Fruit fly (Drosophila melanogaster) whole organism, embryonic: ENCODE measurements around the gene CG5188.

Experiments
- Antp ChIP-seq: fragments of 200-800 bp; sonication (Bioruptor generic); optimal IDR thresholded peaks from 3 replicates; lab custom pipeline; 2016; ENCODE audit warnings: missing biosample characterization, missing genetic modification characterization
- Asciz ChIP-seq: fragments of 200-800 bp; sonication (Bioruptor generic); optimal IDR thresholded peaks from 2 replicates; lab custom pipeline; 2017; ENCODE audit warnings: missing biosample characterization, mild to moderate bottlenecking, missing genetic modification characterization, missing genetic modification reagents
- Awh ChIP-seq: fragments of 200-800 bp; sonication (Bioruptor generic); IDR thresholded peaks from 2 replicates; pipeline ENCODE4, ENCODE4 v1.3.6; 2022; ENCODE audit warnings: missing biosample characterization, missing genetic modification characterization
- BtbVII ChIP-seq: fragments of 200-800 bp; sonication (Bioruptor generic); optimal IDR thresholded peaks from 3 replicates; lab custom pipeline; 2017; ENCODE audit warnings: missing biosample characterization, mild to moderate bottlenecking, missing genetic modification characterization
- CG10147 ChIP-seq: fragments of 200-800 bp; sonication (Bioruptor generic); optimal IDR thresholded peaks from 2 replicates; lab custom pipeline; 2019; ENCODE audit warnings: missing biosample characterization, mild to moderate bottlenecking, missing genetic modification characterization, moderate library complexity
- CG10654 ChIP-seq: fragments of 200-800 bp; sonication (Bioruptor generic); optimal IDR thresholded peaks from 2 replicates; lab custom pipeline; 2016; ENCODE audit warnings: missing biosample characterization, missing genetic modification characterization
- CG11695 ChIP-seq: fragments of 200-800 bp; sonication (Bioruptor generic); IDR thresholded peaks from 3 replicates; pipeline ENCODE4 v1.3.6; 2022; ENCODE audit warnings: missing biosample characterization, missing genetic modification characterization
- CG14710 ChIP-seq: fragments of 200-800 bp; sonication (Bioruptor generic); optimal IDR thresholded peaks from 3 replicates; lab custom pipeline; 2019; ENCODE audit warnings: missing biosample characterization, mild to moderate bottlenecking, missing genetic modification characterization, moderate library complexity
- CG15073 ChIP-seq: fragments of 200-800 bp; sonication (Bioruptor generic); optimal IDR thresholded peaks from 2 replicates; lab custom pipeline; 2016; ENCODE audit warnings: missing biosample characterization, missing genetic modification characterization
- CG15479 ChIP-seq: fragments of 200-800 bp; sonication (Bioruptor generic); optimal IDR thresholded peaks from 3 replicates; lab custom pipeline; 2019; ENCODE audit warnings: missing biosample characterization, mild to moderate bottlenecking, missing genetic modification characterization, moderate library complexity
- CG15601 ChIP-seq: fragments of 200-800 bp; sonication (Bioruptor generic); optimal IDR thresholded peaks from 3 replicates; lab custom pipeline; 2019; ENCODE audit warnings: missing biosample characterization, mild to moderate bottlenecking, missing genetic modification characterization, moderate library complexity
- CG1647 ChIP-seq: fragments of 200-800 bp; sonication (Bioruptor generic); optimal IDR thresholded peaks from 3 replicates; lab custom pipeline; 2016; ENCODE audit warnings: missing biosample characterization, missing genetic modification characterization
- CG17186 ChIP-seq: fragments of 200-800 bp; sonication (Bioruptor generic); optimal IDR thresholded peaks from 3 replicates; lab custom pipeline; 2017; ENCODE audit warnings: missing biosample characterization, missing genetic modification reagents, missing genetic modification characterization
- CG17361 ChIP-seq: fragments of 200-800 bp; sonication (Bioruptor generic); IDR thresholded peaks from 3 replicates; pipeline ENCODE4 v1.3.6; 2022; ENCODE audit warnings: missing biosample characterization, missing genetic modification characterization
- CG18764 ChIP-seq: fragments of 200-800 bp; sonication (Bioruptor generic); optimal IDR thresholded peaks from 3 replicates; lab custom pipeline; 2016; ENCODE audit warnings: missing biosample characterization, missing genetic modification characterization
- CG2120 ChIP-seq: fragments of 200-800 bp; sonication (Bioruptor generic); optimal IDR thresholded peaks from 3 replicates; lab custom pipeline; 2016; ENCODE audit warnings: missing biosample characterization, missing genetic modification characterization
- CG2129 ChIP-seq: fragments of 200-800 bp; sonication (Bioruptor generic); IDR thresholded peaks from 2 replicates; pipeline ENCODE4 v1.3.6; 2022; ENCODE audit warnings: missing biosample characterization, missing genetic modification characterization; ENCODE audit not compliant: partially characterized antibody
- CG2889 ChIP-seq: fragments of 200-800 bp; sonication (Bioruptor generic); IDR thresholded peaks from 3 replicates; pipeline ENCODE4 v1.3.6; 2022; ENCODE audit warnings: missing biosample characterization, missing genetic modification characterization
- CG30431 ChIP-seq: fragments of 200-800 bp; sonication (Bioruptor generic); optimal IDR thresholded peaks from 2 replicates; lab custom pipeline; 2017; ENCODE audit warnings: missing biosample characterization, missing genetic modification characterization
- CG31441 ChIP-seq: fragments of 200-800 bp; sonication (Bioruptor generic); IDR thresholded peaks from 2 replicates; pipeline ENCODE4 v1.3.6; 2022; ENCODE audit warnings: missing biosample characterization, missing genetic modification characterization
- CG4424 ChIP-seq: fragments of 200-800 bp; sonication (Bioruptor generic); optimal IDR thresholded peaks from 3 replicates; lab custom pipeline; 2016; ENCODE audit warnings: missing biosample characterization, missing genetic modification characterization
- CG4820 ChIP-seq: fragments of 200-800 bp; sonication (Bioruptor generic); optimal IDR thresholded peaks from 3 replicates; lab custom pipeline; 2016; ENCODE audit warnings: missing biosample characterization, missing genetic modification characterization
- CG7357 ChIP-seq: fragments of 200-800 bp; sonication (Bioruptor generic); IDR thresholded peaks from 3 replicates; pipeline ENCODE4 v1.3.6; 2022; ENCODE audit warnings: missing biosample characterization, missing genetic modification characterization
- CG7786 ChIP-seq: fragments of 200-800 bp; sonication (Bioruptor generic); optimal IDR thresholded peaks from 2 replicates; lab custom pipeline; 2016; ENCODE audit warnings: missing biosample characterization, missing genetic modification characterization
- CG9932 ChIP-seq: fragments of 200-800 bp; sonication (Bioruptor generic); IDR thresholded peaks from 2 replicates; pipeline ENCODE4 v1.3.6; 2022; ENCODE audit warnings: missing biosample characterization, missing genetic modification characterization
- CTCF ChIP-seq: fragments of 200-800 bp; sonication (Bioruptor generic); optimal IDR thresholded peaks from 2 replicates; lab custom pipeline; 2017; ENCODE audit warnings: missing biosample characterization, mild to moderate bottlenecking, missing genetic modification characterization, moderate library complexity
- Ets97D ChIP-seq: fragments of 200-800 bp; sonication (Bioruptor generic); optimal IDR thresholded peaks from 3 replicates; lab custom pipeline; 2016; ENCODE audit warnings: missing biosample characterization, missing genetic modification characterization
- HLH3B ChIP-seq: fragments of 200-800 bp; sonication (Bioruptor generic); IDR thresholded peaks from 2 replicates; pipeline ENCODE4 v1.3.6; 2022; ENCODE audit warnings: missing biosample characterization, missing genetic modification characterization
- HLH4C ChIP-seq: fragments of 200-800 bp; sonication (Bioruptor generic); IDR thresholded peaks from 3 replicates; pipeline ENCODE4 v1.3.6; 2022; ENCODE audit warnings: missing biosample characterization, missing genetic modification characterization; ENCODE audit not compliant: partially characterized antibody
- Hand ChIP-seq: fragments of 200-800 bp; sonication (Bioruptor generic); optimal IDR thresholded peaks from 2 replicates; lab custom pipeline; 2017; ENCODE audit warnings: mild to moderate bottlenecking, missing biosample characterization, missing genetic modification reagents, missing genetic modification characterization
- Kr ChIP-seq: fragments of 200-800 bp; sonication (Bioruptor generic); optimal IDR thresholded peaks from 2 replicates; lab custom pipeline; 2017; ENCODE audit warnings: missing biosample characterization, mild to moderate bottlenecking, missing genetic modification characterization
- Med ChIP-seq: fragments of 200-800 bp; sonication (Bioruptor generic); peaks from one replicate; lab custom pipeline; 2016; ENCODE audit warnings: missing biosample characterization, missing genetic modification characterization, mild to moderate bottlenecking, inconsistent platforms, moderate library complexity
- Rx ChIP-seq: fragments of 200-800 bp; sonication (Bioruptor generic); IDR thresholded peaks from 2 replicates; pipeline ENCODE4 v1.3.6; 2022; ENCODE audit warnings: missing biosample characterization, missing genetic modification characterization
- Six4 ChIP-seq: fragments of 200-800 bp; sonication (Bioruptor generic); optimal IDR thresholded peaks from 2 replicates; lab custom pipeline; 2016; ENCODE audit warnings: missing biosample characterization, missing genetic modification characterization
- Sry-β ChIP-seq: fragments of 200-800 bp; sonication (Bioruptor generic); optimal IDR thresholded peaks from 2 replicates; lab custom pipeline; 2018; ENCODE audit warnings: missing biosample characterization, mild to moderate bottlenecking, missing genetic modification characterization, moderate library complexity
- ac ChIP-seq: fragments of 200-800 bp; sonication (Bioruptor generic); optimal IDR thresholded peaks from 3 replicates; lab custom pipeline; 2017; ENCODE audit warnings: missing biosample characterization, mild to moderate bottlenecking, missing genetic modification characterization
- az2 ChIP-seq: fragments of 200-800 bp; sonication (Bioruptor generic); optimal IDR thresholded peaks from 3 replicates; lab custom pipeline; 2016; ENCODE audit warnings: missing biosample characterization, missing genetic modification characterization
- croc ChIP-seq: fragments of 200-800 bp; sonication (Bioruptor generic); conservative IDR thresholded peaks from 3 replicates; pipeline ENCODE4 v1.3.6; 2022; ENCODE audit warnings: missing biosample characterization, missing genetic modification characterization
- dati ChIP-seq: fragments of 200-800 bp; sonication (Bioruptor generic); IDR thresholded peaks from 2 replicates; pipeline ENCODE4 v1.3.6; 2022; ENCODE audit warnings: missing biosample characterization, missing genetic modification characterization
- dmrt11E ChIP-seq: fragments of 200-800 bp; sonication (Bioruptor generic); optimal IDR thresholded peaks from 3 replicates; lab custom pipeline; 2018; ENCODE audit warnings: missing biosample characterization, mild to moderate bottlenecking, missing genetic modification characterization, moderate library complexity
- jing ChIP-seq: fragments of 200-800 bp; sonication (Bioruptor generic); optimal IDR thresholded peaks from 2 replicates; lab custom pipeline; 2018; ENCODE audit warnings: missing biosample characterization, mild to moderate bottlenecking, missing genetic modification characterization
- knrl ChIP-seq: fragments of 200-800 bp; sonication (Bioruptor generic); IDR thresholded peaks from 3 replicates; pipeline ENCODE4 v1.3.6; 2022; ENCODE audit warnings: missing biosample characterization, missing genetic modification characterization; ENCODE audit not compliant: partially characterized antibody
- nerfin-2 ChIP-seq: fragments of 200-800 bp; sonication (Bioruptor generic); IDR thresholded peaks from 2 replicates; pipeline ENCODE4 v1.3.6; 2022; ENCODE audit warnings: missing biosample characterization, missing genetic modification characterization; ENCODE audit not compliant: partially characterized antibody
- rib ChIP-seq: fragments of 200-800 bp; sonication (Bioruptor generic); IDR thresholded peaks from 2 replicates; pipeline ENCODE4 v1.3.6; 2022; ENCODE audit warnings: missing biosample characterization, missing genetic modification characterization
- shn ChIP-seq: fragments of 200-800 bp; sonication (Bioruptor generic); optimal IDR thresholded peaks from 3 replicates; lab custom pipeline; 2016; ENCODE audit warnings: missing biosample characterization, missing genetic modification characterization
- slou ChIP-seq: fragments of 200-800 bp; sonication (Bioruptor generic); optimal IDR thresholded peaks from 3 replicates; lab custom pipeline; 2016; ENCODE audit warnings: missing biosample characterization, missing genetic modification characterization
- trem ChIP-seq: fragments of 200-800 bp; optimal IDR thresholded peaks from 3 replicates; lab custom pipeline; 2019; ENCODE audit warnings: missing biosample characterization, mild to moderate bottlenecking, missing genetic modification characterization, moderate library complexity
- ttk ChIP-seq: fragments of 200-800 bp; sonication (Bioruptor generic); IDR thresholded peaks from 2 replicates; pipeline ENCODE4 v2.1.2; 2022; ENCODE audit warnings: missing biosample characterization, missing genetic modification characterization
- z ChIP-seq: fragments of 200-800 bp; sonication (Bioruptor generic); IDR thresholded peaks from 3 replicates; pipeline ENCODE4 v1.3.6; 2022; ENCODE audit warnings: missing biosample characterization, missing genetic modification characterization
- zf30C ChIP-seq: fragments of 200-800 bp; sonication (Bioruptor generic); optimal IDR thresholded peaks from 3 replicates; lab custom pipeline; 2018; ENCODE audit warnings: missing biosample characterization, mild to moderate bottlenecking, missing genetic modification characterization
- zfh2 ChIP-seq: fragments of 200-800 bp; sonication (Bioruptor generic); optimal IDR thresholded peaks from 2 replicates; lab custom pipeline; 2016; ENCODE audit warnings: missing biosample characterization, missing genetic modification characterization

Gene CG5188

DNA sequence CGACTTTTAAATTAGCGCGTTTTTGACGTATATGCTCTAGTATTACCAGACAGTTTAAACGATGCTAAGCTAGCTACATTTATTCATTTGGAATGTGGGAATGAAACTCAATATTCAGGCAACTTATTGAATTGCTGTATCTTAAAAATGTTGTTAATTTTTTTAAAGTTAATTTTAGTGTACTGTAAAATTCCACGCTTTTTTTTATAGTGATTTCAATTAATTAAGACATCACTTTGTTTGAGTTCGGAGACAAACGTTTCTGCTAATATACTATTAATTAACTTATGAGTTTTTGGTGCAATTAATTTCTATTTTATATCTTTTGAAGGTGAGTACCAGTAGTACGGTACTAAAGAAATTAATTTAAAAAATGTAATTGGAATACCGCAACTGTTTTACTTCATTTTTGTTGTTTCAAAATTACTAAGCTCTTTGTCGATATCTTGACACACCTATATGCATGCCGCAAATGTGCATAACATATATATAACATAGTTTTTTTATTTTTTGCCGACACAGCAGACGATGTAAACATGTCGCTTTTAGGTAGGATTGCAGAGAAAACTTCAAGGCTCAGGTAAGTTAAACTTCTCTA is 42.3 kb upstream of the CG5188 start, which contains the start of the genes Cdk1 and mRpS7 (continued):
- no peak for TF ChIP-seq CG15479 (GFP tag; lab: Kevin White, UChicago)
- no peak for TF ChIP-seq HLH4C (GFP tag; lab: Robert Waterston, UW)
- peak; percentile 70 for TF ChIP-seq CG11695 (GFP tag; lab: Robert Waterston, UW)
- TF ChIP-seq CTCF (GFP tag; lab: Kevin White, UChicago), result no peak
- TF ChIP-seq jing (GFP tag; lab: Kevin White, UChicago), result no peak
- TF ChIP-seq CG4424 (GFP tag; lab: Kevin White, UChicago), result peak; percentile 70
- peak; percentile 26 for TF ChIP-seq CG30431 (GFP tag; lab: Kevin White, UChicago)
- TF ChIP-seq CG17186, result peak; percentile 30
- TF ChIP-seq rib (GFP tag; lab: Robert Waterston, UW), result no peak
- TF ChIP-seq CG4820 (GFP tag; lab: Kevin White, UChicago), result peak; percentile 70
- no peak for TF ChIP-seq CG2129 (GFP tag; lab: Robert Waterston, UW)
- peak; percentile 52 for TF ChIP-seq zfh2 (GFP tag; lab: Kevin White, UChicago)
- peak; percentile 85 for TF ChIP-seq CG31441 (GFP tag; lab: Robert Waterston, UW)
- peak; percentile 31 for TF ChIP-seq Ets97D (GFP tag; lab: Kevin White, UChicago)
- peak; percentile 86 for TF ChIP-seq Med
- TF ChIP-seq croc, result peak; percentile 57
- no peak for TF ChIP-seq CG18764
- TF ChIP-seq nerfin-2 (GFP tag; lab: Robert Waterston, UW), result no peak
- TF ChIP-seq Rx (GFP tag; lab: Robert Waterston, UW), result no peak
- no peak for TF ChIP-seq Sry-β
- peak; percentile 65; the same call in 2 of the 3 replicates for TF ChIP-seq CG7357 (GFP tag; lab: Robert Waterston, UW)
- peak; percentile 35; the same call in 1 of the 2 replicates for TF ChIP-seq CG9932 (GFP tag; lab: Robert Waterston, UW)
- no peak for TF ChIP-seq Asciz (GFP tag; lab: Kevin White, UChicago)
- peak; percentile 46 for TF ChIP-seq CG10654 (GFP tag; lab: Kevin White, UChicago)
- no peak for TF ChIP-seq z (GFP tag; lab: Robert Waterston, UW)
- peak; percentile 47 for TF ChIP-seq CG7786 (GFP tag; lab: Kevin White, UChicago)
- TF ChIP-seq HLH3B, result no peak
- TF ChIP-seq Six4 (GFP tag; lab: Kevin White, UChicago), result peak; percentile 48
- no peak for TF ChIP-seq ac
- peak; percentile 63; the same call in 1 of the 2 replicates for TF ChIP-seq ttk (GFP tag; lab: Robert Waterston, UW)
- TF ChIP-seq slou (GFP tag; lab: Kevin White, UChicago), result peak; percentile 45
- TF ChIP-seq CG15073 (GFP tag; lab: Kevin White, UChicago), result no peak
- TF ChIP-seq az2 (GFP tag; lab: Kevin White, UChicago), result peak; percentile 67
- TF ChIP-seq shn, result peak; percentile 31
- no peak for TF ChIP-seq Hand (GFP tag; lab: Kevin White, UChicago)
- TF ChIP-seq knrl (GFP tag; lab: Robert Waterston, UW), result no peak
- TF ChIP-seq trem (tag; lab: Kevin White, UChicago), result peak; percentile 61
- peak; percentile 75 for TF ChIP-seq CG15601 (tag; lab: Kevin White, UChicago)
- peak; percentile 66 for TF ChIP-seq CG10147 (GFP tag; lab: Kevin White, UChicago)
- no peak for TF ChIP-seq zf30C (GFP tag; lab: Kevin White, UChicago)
- TF ChIP-seq dati, result peak; percentile 16; the same call in 1 of the 2 replicates
- peak; percentile 13; the same call in 1 of the 3 replicates for TF ChIP-seq CG2889 (GFP tag; lab: Robert Waterston, UW)
- peak; percentile 54; the same call in 1 of the 2 replicates for TF ChIP-seq Awh (GFP tag; lab: Robert Waterston, UW)
- TF ChIP-seq dmrt11E (tag; lab: Kevin White, UChicago), result peak; percentile 71
- peak; percentile 28 for TF ChIP-seq BtbVII (GFP tag; lab: Kevin White, UChicago)
- peak; percentile 80 for TF ChIP-seq CG2120 (GFP tag; lab: Kevin White, UChicago)
- peak; percentile 87 for TF ChIP-seq CG14710 (tag; lab: Kevin White, UChicago)
- TF ChIP-seq Kr (GFP tag; lab: Kevin White, UChicago), result no peak
- TF ChIP-seq CG1647 (GFP tag; lab: Kevin White, UChicago), result no peak
- TF ChIP-seq CG17361 (GFP tag; lab: Robert Waterston, UW), result peak; percentile 92
- TF ChIP-seq Antp (GFP tag; lab: Kevin White, UChicago), result peak; percentile 43
